Worm (Caenorhabditis elegans) whole organism, L1 larva: ENCODE results near the gene fbxa-86.

ENCODE experiments used
- ceh-90 ChIP-seq: sonication (generic microtip); optimal IDR thresholded peaks from 2 replicates; lab custom pipeline; 2016; ENCODE audit warnings: missing genetic modification characterization, missing compliant biosample characterization
- ces-1 ChIP-seq: fragments of 150-350 bp; optimal IDR thresholded peaks from 2 replicates; lab custom pipeline; 2014; ENCODE audit warnings: missing biosample characterization, missing genetic modification reagents, missing genetic modification characterization
- mef-2 ChIP-seq: fragments of 150-350 bp; optimal IDR thresholded peaks from 2 replicates; lab custom pipeline; 2014; ENCODE audit warnings: missing biosample characterization, missing genetic modification characterization
- nhr-76 ChIP-seq: sonication (generic microtip); optimal IDR thresholded peaks from 2 replicates; lab custom pipeline; 2017; ENCODE audit warnings: missing biosample characterization, missing genetic modification characterization
- nhr-84 ChIP-seq: sonication (generic microtip); optimal IDR thresholded peaks from 2 replicates; lab custom pipeline; 2017; ENCODE audit warnings: missing biosample characterization, missing genetic modification characterization

DNA sequence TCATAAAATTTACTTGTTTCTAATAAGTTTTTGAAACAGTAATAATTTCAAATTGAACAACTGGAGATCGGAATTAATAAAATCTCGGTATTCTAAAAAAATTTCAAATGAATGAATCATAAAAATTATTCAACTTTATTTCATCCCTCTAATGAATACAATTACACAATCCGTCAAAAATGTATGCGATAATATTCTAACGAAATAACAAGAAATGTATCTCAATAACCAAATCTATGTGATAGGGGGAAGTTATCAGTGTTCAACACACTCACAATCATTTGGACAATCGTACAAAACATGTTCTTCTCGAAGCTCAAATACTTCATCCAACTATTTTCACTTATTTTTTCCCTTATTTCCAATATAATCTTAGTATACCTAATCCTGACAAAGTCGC, 3.9 kb upstream of the fbxa-86 start, which contains the start of gene Y9C9A.5:
- TF ChIP-seq mef-2 (tag; lab: Kevin White, UChicago) (no peak), nhr-76 (tag; lab: Kevin White, UChicago) (no peak), ceh-90 (tag; lab: Kevin White, UChicago) (no peak), nhr-84 (tag; lab: Kevin White, UChicago) (no peak), ces-1 (no peak)
